Worm (Caenorhabditis elegans): ENCODE results near the gene C56A3.5.

Gene C56A3.5

DNA sequence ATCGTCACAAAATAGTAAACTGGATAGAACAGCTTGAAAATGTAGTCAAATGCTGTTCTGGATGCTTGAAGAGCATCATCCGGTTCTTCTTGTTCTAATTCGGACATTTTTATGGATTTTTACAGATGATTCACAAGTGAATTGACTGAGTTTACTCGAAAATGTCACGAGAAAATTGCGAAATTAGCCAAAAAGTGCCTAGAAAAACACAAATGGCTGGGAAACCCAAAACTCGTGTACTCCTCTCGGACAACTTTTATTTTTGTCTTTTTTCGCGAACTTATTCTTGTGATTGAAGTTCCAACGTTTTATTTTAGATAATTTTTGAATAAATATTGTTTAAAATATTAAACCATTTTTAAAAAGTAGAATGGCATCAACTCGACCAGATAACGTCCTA, at the start of gene C56A3.5, which contains the start of gene C56A3.4 (continued):
- TF ChIP-seq nhr-77 (tag; optimal IDR thresholded peaks at IDR 0.05) (no peak), isw-1 (GFP tag; IDR thresholded peaks at IDR 0.05) (peak; percentile 62), fkh-10 (GFP tag; optimal IDR thresholded peaks at IDR 0.05) (no peak), blmp-1 (tag; optimal IDR thresholded peaks at IDR 0.05) (peak; percentile 20), sox-4 (tag; optimal IDR thresholded peaks at IDR 0.05) (peak; percentile 38), pag-3 (tag; optimal IDR thresholded peaks at IDR 0.05; ENCODE audit: borderline replicate concordance, insufficient read depth) (no peak), ets-5 (GFP tag; IDR thresholded peaks at IDR 0.05) (no peak), unc-62 (GFP tag; optimal IDR thresholded peaks at IDR 0.05) (no peak), nhr-28 (tag; optimal IDR thresholded peaks at IDR 0.05) (no peak), mab-9 (GFP tag; IDR thresholded peaks at IDR 0.05) (no peak), mdl-1 (tag; optimal IDR thresholded peaks at IDR 0.05) (peak in 1 of 2 experiments; percentile 50), C34B4.2 (tag; optimal IDR thresholded peaks at IDR 0.05) (no peak), hpl-2 (GFP tag; optimal IDR thresholded peaks at IDR 0.05) (no peak), snpc-4 (tag; optimal IDR thresholded peaks at IDR 0.05) (peak; percentile 49), unc-30 (tag; optimal IDR thresholded peaks at IDR 0.05) (no peak), grh-1 (GFP tag; IDR thresholded peaks at IDR 0.05) (no peak), lin-39 (tag; optimal IDR thresholded peaks at IDR 0.05) (no peak), aha-1 (tag; optimal IDR thresholded peaks at IDR 0.05) (no peak), mef-2 (tag; optimal IDR thresholded peaks at IDR 0.05) (no peak), elt-2 (tag; optimal IDR thresholded peaks at IDR 0.05) (peak; percentile 32), zag-1 (tag; optimal IDR thresholded peaks at IDR 0.05) (no peak), nhr-11 (tag; optimal IDR thresholded peaks at IDR 0.05) (no peak), egl-27 (tag; optimal IDR thresholded peaks at IDR 0.05) (no peak), skn-1 (tag; optimal IDR thresholded peaks at IDR 0.05) (peak; percentile 62), rnt-1 (tag; optimal IDR thresholded peaks at IDR 0.05) (peak; percentile 94), zip-4 (GFP tag; optimal IDR thresholded peaks at IDR 0.05) (peak; percentile 82), pqm-1 (tag; optimal IDR thresholded peaks at IDR 0.05) (no peak), nhr-76 (tag; optimal IDR thresholded peaks at IDR 0.05) (no peak), nhr-90 (tag; optimal IDR thresholded peaks at IDR 0.05; ENCODE audit: poor library complexity) (peak; percentile 57), C04F5.9 (tag; optimal IDR thresholded peaks at IDR 0.05) (peak; percentile 8), tlp-1 (tag; optimal IDR thresholded peaks at IDR 0.05) (no peak), fkh-4 (tag; optimal IDR thresholded peaks at IDR 0.05; ENCODE audit: borderline replicate concordance) (peak; percentile 67)

DNA sequence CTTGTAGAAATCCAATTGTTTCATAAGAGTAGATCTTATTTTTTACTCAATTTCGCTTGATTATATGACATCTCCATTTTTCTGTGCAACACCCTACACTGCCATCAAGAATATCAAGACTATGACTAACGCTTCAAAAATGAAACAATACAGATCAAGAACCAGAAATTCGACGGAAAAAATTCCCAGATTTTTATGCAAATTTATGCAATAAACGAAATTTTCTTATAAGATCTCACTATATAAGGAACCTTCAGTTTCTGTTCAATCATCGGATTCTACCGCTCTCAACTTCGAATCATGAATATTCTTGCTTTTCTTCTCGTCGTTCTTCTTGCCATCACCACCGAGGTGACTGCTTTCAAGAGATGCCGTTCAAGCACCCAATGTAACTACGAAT, 45.4 kb upstream of the C56A3.5 start, which contains the start of gene R11G10.4:
Gene R11G10.4 (plus strand): TSS at position 301 of the 400 bp plus-strand sequence.
- TF ChIP-seq sup-37 (GFP tag; optimal IDR thresholded peaks at IDR 0.05) (no peak), mdl-1 (tag; optimal IDR thresholded peaks at IDR 0.05) (no peak), lin-13 (GFP tag; optimal IDR thresholded peaks at IDR 0.05) (no peak), efl-1 (optimal IDR thresholded peaks at IDR 0.05) (no peak), efl-1 (GFP tag; optimal IDR thresholded peaks at IDR 0.05 in 1 of 2) (no peak), skn-1 (tag; optimal IDR thresholded peaks at IDR 0.05) (no peak)

DNA sequence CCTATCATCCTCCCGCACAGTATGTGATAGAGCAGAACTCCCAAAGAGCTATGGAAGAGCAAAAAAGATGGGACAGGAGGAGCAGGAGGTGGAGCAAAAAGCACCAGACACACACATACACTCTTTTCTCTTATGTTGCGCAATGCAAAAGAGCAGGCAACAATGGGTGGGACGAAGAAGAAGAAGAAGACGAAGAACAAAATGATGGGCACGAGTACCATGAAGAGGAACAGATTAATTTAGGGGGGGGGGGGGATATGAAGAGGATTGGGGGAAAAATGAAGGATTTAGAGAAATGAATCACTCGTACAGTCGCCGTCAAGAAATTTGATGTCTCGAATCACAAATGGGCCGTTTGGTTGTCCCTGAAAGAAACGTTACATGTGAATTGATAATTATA, 40.1 kb upstream of the C56A3.5 start, which contains the start of gene avr-15:
Gene avr-15 (minus strand): TSS at position 101 of the 400 bp plus-strand sequence.
- TF ChIP-seq rnt-1 (tag; optimal IDR thresholded peaks at IDR 0.05) (no peak), mef-2 (tag; optimal IDR thresholded peaks at IDR 0.05) (no peak), jun-1 (tag; optimal IDR thresholded peaks at IDR 0.05) (no peak), zip-4 (GFP tag; optimal IDR thresholded peaks at IDR 0.05) (no peak), aha-1 (tag; optimal IDR thresholded peaks at IDR 0.05) (no peak)

DNA sequence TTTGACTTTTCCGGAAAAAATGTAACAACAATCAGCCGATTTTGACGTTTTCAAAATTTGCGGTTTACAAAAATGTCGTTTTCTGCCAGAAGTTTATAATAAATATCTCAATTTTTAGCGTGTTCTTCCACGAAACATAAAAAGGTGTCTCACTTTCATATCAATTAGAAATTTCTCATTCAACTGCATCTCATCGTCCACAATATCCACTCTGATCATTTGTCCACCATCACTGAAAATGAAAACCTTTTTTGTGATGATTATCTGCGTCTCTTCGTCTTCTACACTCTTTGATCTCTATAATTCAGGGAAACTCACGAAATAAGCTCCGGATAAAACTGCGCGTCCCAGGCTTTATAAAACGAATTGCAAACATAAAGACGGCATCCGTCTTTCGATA, 39.3 kb upstream of the C56A3.5 start:
- TF ChIP-seq ets-5 (GFP tag; IDR thresholded peaks at IDR 0.05) (no peak), nhr-12 (tag; optimal IDR thresholded peaks at IDR 0.05) (no peak), lin-15B (tag; optimal IDR thresholded peaks at IDR 0.05) (no peak), hlh-4 (tag; optimal IDR thresholded peaks at IDR 0.05) (no peak), lin-35 (GFP tag; optimal IDR thresholded peaks at IDR 0.05) (no peak), dsc-1 (tag; optimal IDR thresholded peaks at IDR 0.05) (no peak), mep-1 (tag; optimal IDR thresholded peaks at IDR 0.05) (no peak), nhr-71 (tag; optimal IDR thresholded peaks at IDR 0.05) (no peak), unc-30 (tag; optimal IDR thresholded peaks at IDR 0.05) (no peak), aha-1 (tag; optimal IDR thresholded peaks at IDR 0.05) (no peak), lir-3 (tag; optimal IDR thresholded peaks at IDR 0.05; ENCODE audit: poor library complexity) (no peak), F16B12.6 (tag; optimal IDR thresholded peaks at IDR 0.05) (no peak), nhr-90 (tag; optimal IDR thresholded peaks at IDR 0.05; ENCODE audit: poor library complexity) (no peak), mdl-1 (tag; optimal IDR thresholded peaks at IDR 0.05) (no peak), tbx-2 (tag; optimal IDR thresholded peaks at IDR 0.05) (no peak), ztf-11 (tag; optimal IDR thresholded peaks at IDR 0.05) (no peak), pag-3 (tag; optimal IDR thresholded peaks at IDR 0.05; ENCODE audit: borderline replicate concordance, insufficient read depth) (no peak), irx-1 (tag; optimal IDR thresholded peaks at IDR 0.05) (no peak)
